Fruit fly (Drosophila melanogaster): Measurements from ENCODE around the gene Pp1-87B.
A peak's percentile ranks its signal among the peaks of the same experiment; 100 is the strongest.

Pp1-87B gene

DNA sequence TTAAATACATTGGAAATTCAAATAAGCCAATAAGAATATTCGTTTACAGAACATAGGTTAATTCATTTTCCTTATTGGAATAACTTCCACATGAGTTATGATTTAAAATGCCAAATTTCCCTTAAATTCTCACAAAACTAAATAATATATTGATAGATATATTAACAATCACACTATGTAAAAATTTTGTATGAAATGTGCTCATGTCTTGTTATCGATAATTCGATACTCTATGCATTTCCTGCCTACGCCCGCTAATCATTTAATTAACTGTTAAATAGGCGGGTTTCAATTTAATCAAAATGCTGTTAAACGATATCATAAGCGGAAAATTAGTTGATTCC is 565 bp upstream of the Pp1-87B start, which contains the start of gene NANS:
TSS of gene NANS (plus strand) at position 269 of the 344 bp plus-strand sequence.
- no peak for TF ChIP-seq CG32121 (GFP tag; IDR thresholded peaks at IDR 0.05)
- no peak for TF ChIP-seq CG8301 (tag; optimal IDR thresholded peaks at IDR 0.05)
- TF ChIP-seq rn (GFP tag; IDR thresholded peaks at IDR 0.05) = no peak
- TF ChIP-seq CG9948 (tag; optimal IDR thresholded peaks at IDR 0.05) = no peak
- TF ChIP-seq CG4496 (GFP tag; IDR thresholded peaks at IDR 0.05) = no peak
- no peak for TF ChIP-seq D1 (tag; optimal IDR thresholded peaks at IDR 0.05)
- TF ChIP-seq Pif1A (GFP tag; optimal IDR thresholded peaks at IDR 0.05) = no peak
- no peak for TF ChIP-seq CG8159 (tag; optimal IDR thresholded peaks at IDR 0.05)
- no peak for TF ChIP-seq gl (tag; optimal IDR thresholded peaks at IDR 0.05)
- no peak for TF ChIP-seq CG15710 (tag; optimal IDR thresholded peaks at IDR 0.05)
- TF ChIP-seq CG17806 (tag; optimal IDR thresholded peaks at IDR 0.05) = no peak
- no peak for TF ChIP-seq Ets98B (GFP tag; IDR thresholded peaks at IDR 0.05)
- TF ChIP-seq Snoo (tag; optimal IDR thresholded peaks at IDR 0.05) = no peak
- TF ChIP-seq Pif1B (GFP tag; optimal IDR thresholded peaks at IDR 0.05) = no peak
- TF ChIP-seq CG10348 (GFP tag; IDR thresholded peaks at IDR 0.05) = no peak

DNA sequence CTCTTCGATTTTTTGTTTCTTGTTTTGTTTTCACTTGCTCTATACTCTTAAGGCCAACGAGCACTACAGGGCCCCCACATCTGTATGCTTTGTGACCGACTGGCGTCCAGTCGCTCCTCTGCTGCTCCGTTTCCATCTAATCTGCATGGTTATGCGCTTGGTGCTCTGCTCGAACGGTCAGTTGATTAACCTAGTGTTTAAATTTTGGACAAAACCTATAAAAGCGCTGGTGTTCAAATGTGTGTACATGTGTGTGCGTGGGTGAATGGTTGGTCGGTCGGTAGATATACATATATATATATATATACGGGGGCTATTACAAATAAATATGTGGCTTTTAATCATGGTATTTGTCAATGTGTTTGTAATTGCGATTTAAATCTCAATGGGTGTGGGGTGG is 1.7 kb downstream of the Pp1-87B start:
- TF ChIP-seq Pif1B (GFP tag; optimal IDR thresholded peaks at IDR 0.05) = no peak
- TF ChIP-seq EcR (GFP tag; optimal IDR thresholded peaks at IDR 0.05) = peak; percentile 2

DNA sequence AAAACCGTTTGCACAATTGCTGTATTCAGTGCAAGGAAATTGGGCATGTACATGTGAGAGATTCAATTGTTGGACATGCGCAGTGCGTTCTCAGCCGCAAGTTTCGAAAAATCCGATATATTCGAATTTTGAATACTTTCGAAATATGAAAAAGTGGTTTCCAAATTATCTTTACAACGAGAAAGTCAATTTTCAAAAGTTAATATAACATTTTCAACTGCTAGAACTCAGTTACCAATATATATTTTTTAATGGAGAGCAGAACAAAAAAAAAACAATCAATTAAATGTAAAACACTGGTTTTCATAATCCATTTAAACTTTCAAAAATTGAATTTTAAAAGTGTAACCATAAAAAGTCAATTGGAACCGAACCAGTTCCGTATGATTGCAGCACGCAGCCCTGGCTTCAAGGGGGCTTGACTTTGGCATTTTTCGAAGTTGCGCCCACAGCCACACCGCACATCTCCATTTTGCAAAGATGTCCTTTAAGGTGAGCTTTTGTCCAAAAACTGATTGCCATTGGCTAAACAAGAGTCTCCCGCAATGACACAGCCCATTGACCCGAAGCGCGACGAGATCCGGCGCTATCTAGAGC is 3.2 kb downstream of the Pp1-87B start, which contains the start of the genes Scgbeta and CG17202:
TSS of gene Scgbeta (minus strand) at position 51 of the 597 bp plus-strand sequence.
TSS of gene CG17202 (plus strand) at position 390 of the 597 bp plus-strand sequence.
- peak; percentile 22; the same call in 1 of the 2 replicates for TF ChIP-seq Ets98B (GFP tag; IDR thresholded peaks at IDR 0.05)
- TF ChIP-seq D1 (tag; optimal IDR thresholded peaks at IDR 0.05) = no peak

dm6 chr3R:12413274-12413958 is 12.3 kb downstream of the Pp1-87B start, which contains the start of the genes Dip-C and pps:
TSS of gene Dip-C (minus strand) at chr3R:12413759.
TSS of gene pps (plus strand) at chr3R:12413828.
- TF ChIP-seq EcR (GFP tag; optimal IDR thresholded peaks at IDR 0.05) = peak; percentile 24
- no peak for TF ChIP-seq Ets98B (GFP tag; IDR thresholded peaks at IDR 0.05)

DNA sequence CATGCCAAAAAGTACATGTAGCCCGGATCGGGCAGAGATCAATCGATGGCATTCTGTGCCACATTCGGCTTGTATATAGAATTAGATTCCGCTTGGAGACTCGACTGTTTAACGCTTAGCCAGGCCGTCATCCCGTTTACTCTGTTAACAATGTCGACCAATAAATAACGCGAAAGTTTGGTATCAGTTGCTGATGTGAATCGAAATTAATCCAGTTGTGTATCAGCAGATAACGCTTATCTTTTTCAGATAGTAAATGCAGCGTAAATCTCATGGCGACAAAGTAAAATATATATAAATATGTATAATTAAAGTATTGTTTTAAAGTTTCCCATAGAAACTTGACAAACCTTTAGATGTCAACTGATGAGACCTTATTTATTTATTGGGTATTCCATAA is 14.3 kb downstream of the Pp1-87B start:
- TF ChIP-seq D1 (tag; optimal IDR thresholded peaks at IDR 0.05) (no peak), CG17806 (tag; optimal IDR thresholded peaks at IDR 0.05) (no peak), CG15710 (tag; optimal IDR thresholded peaks at IDR 0.05) (no peak), rn (GFP tag; IDR thresholded peaks at IDR 0.05) (no peak), EcR (GFP tag; optimal IDR thresholded peaks at IDR 0.05) (no peak), CG12605 (GFP tag; IDR thresholded peaks at IDR 0.05) (no peak), Pif1A (GFP tag; optimal IDR thresholded peaks at IDR 0.05) (no peak), gl (tag; optimal IDR thresholded peaks at IDR 0.05) (no peak), CG14655 (GFP tag; optimal IDR thresholded peaks at IDR 0.05) (no peak), CG13204 (GFP tag; optimal IDR thresholded peaks at IDR 0.05) (no peak), CG34367 (tag; optimal IDR thresholded peaks at IDR 0.05) (no peak), Pif1B (GFP tag; optimal IDR thresholded peaks at IDR 0.05) (no peak)

DNA sequence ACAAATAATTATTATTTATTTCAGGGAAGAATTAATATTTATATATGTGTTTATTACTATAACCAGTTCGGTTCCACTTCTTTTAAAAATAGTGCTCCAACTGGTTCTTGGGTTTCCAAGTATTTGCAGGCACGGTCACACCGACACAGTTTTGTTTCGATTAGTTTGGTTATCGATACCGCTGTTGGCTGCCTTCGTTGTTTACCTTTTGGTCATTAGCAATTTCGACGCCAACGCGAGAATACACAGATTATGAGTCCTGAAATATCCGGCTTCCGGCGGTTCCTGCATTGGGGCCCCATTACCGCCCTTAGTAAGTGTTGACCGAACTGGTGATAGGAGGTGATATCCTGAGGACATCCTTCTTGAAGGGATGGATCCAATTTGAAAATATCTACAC is 17.6 kb downstream of the Pp1-87B start, which contains the start of gene CG5196:
TSS of gene CG5196 (plus strand) at position 157 of the 400 bp plus-strand sequence.
- TF ChIP-seq EcR (GFP tag; optimal IDR thresholded peaks at IDR 0.05) (peak; percentile 14), CG4496 (GFP tag; IDR thresholded peaks at IDR 0.05) (no peak), rn (GFP tag; IDR thresholded peaks at IDR 0.05) (no peak)

- no peak for TF ChIP-seq EcR (GFP tag; optimal IDR thresholded peaks at IDR 0.05)
- peak; percentile 62 for TF ChIP-seq CG8301 (tag; optimal IDR thresholded peaks at IDR 0.05)
- no peak; the same call in 1 of the 2 replicates for TF ChIP-seq CG32121 (GFP tag; IDR thresholded peaks at IDR 0.05)
- peak; percentile 51 for TF ChIP-seq Ets98B (GFP tag; IDR thresholded peaks at IDR 0.05)
- peak; percentile 64; the same call in 2 of the 3 replicates for TF ChIP-seq fd96Ca (GFP tag; IDR thresholded peaks at IDR 0.05)
- no peak for TF ChIP-seq Pif1B (GFP tag; optimal IDR thresholded peaks at IDR 0.05)
- peak; percentile 13 for TF ChIP-seq Snoo (tag; optimal IDR thresholded peaks at IDR 0.05)
- peak; percentile 88 for TF ChIP-seq gl (tag; optimal IDR thresholded peaks at IDR 0.05)
- TF ChIP-seq CG10348 (GFP tag; IDR thresholded peaks at IDR 0.05) = no peak
- no peak for TF ChIP-seq CG4496 (GFP tag; IDR thresholded peaks at IDR 0.05)
- peak; percentile 85 for TF ChIP-seq CG12605 (GFP tag; IDR thresholded peaks at IDR 0.05)
- peak; percentile 40 for TF ChIP-seq CG34367 (tag; optimal IDR thresholded peaks at IDR 0.05)
- peak; percentile 15 for TF ChIP-seq CG8159 (tag; optimal IDR thresholded peaks at IDR 0.05)
- peak; percentile 11 for TF ChIP-seq CG17806 (tag; optimal IDR thresholded peaks at IDR 0.05)
- TF ChIP-seq CG9948 (tag; optimal IDR thresholded peaks at IDR 0.05) = no peak
- peak; percentile 54 for TF ChIP-seq CG13204 (GFP tag; optimal IDR thresholded peaks at IDR 0.05)
These were observed 19.2 kb downstream of the Pp1-87B start, which contains the start of gene CG5167 for dm6 chr3R:12406235-12407196. TSS of gene CG5167 (plus strand) at chr3R:12406532.

Data from whole organism, pupa.